Worm (Caenorhabditis elegans) whole organism, early embryonic: Measurements from ENCODE around the gene CD4.11.

Experiments used
- ama-1 ChIP-seq: fragments of 150-350 bp; optimal IDR thresholded peaks from 2 replicates; lab custom pipeline; 2014
- ceh-13 ChIP-seq: fragments of 200-800 bp; sonication (Bioruptor generic); optimal IDR thresholded peaks from 2 replicates; lab custom pipeline; 2018; ENCODE audit warnings: mild to moderate bottlenecking, missing genetic modification characterization, missing compliant biosample characterization
- ets-7 ChIP-seq: sonication (generic microtip); optimal IDR thresholded peaks from 2 replicates; lab custom pipeline; 2016; ENCODE audit warnings: missing genotype, missing genetic modification characterization, missing compliant biosample characterization
- sea-1 ChIP-seq: fragments of 200-800 bp; sonication (Bioruptor generic); conservative IDR thresholded peaks from 2 replicates; pipeline ENCODE4 v1.3.6; 2022; ENCODE audit warnings: missing genetic modification characterization, missing compliant biosample characterization
- tbx-37 ChIP-seq: fragments of 200-800 bp; sonication (Bioruptor generic); conservative IDR thresholded peaks from 2 replicates; pipeline ENCODE4 v1.3.6; 2022; ENCODE audit warnings: missing genetic modification reagents, missing genetic modification characterization, missing compliant biosample characterization

DNA sequence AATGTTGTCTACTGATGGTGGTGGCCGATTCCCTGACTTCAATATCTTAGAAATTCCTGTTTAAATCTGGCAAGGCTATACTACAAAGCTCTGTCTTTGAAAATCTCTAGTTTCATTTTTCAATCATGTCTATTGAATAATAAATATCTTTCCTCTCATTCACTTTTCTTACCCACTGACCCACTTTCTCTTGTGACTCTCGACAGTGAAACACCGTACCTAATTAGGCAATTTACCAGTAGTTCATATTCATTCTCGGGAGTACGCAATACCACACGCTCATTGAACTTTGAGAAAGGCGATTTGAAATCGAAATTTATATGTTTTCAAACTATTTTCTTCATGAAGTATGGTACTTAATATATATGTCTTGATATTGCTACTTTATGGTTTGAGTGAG is at the start of gene CD4.11:
- no peak for TF ChIP-seq ceh-13
- TF ChIP-seq ama-1 (lab: Kevin White, UChicago), result no peak
- TF ChIP-seq tbx-37 (GFP tag; lab: Robert Waterston, UW), result no peak
- TF ChIP-seq ets-7, result no peak
- TF ChIP-seq sea-1 (GFP tag; lab: Robert Waterston, UW), result no peak
